Worm (Caenorhabditis elegans) whole organism, young adult: ENCODE measurements around the gene rsf-1.

Source experiments
- B0019.2 ChIP-seq: fragments of 200-800 bp; sonication (Bioruptor generic); conservative IDR thresholded peaks from 2 replicates; pipeline ENCODE4 v1.3.6; 2022; ENCODE audit warnings: missing genetic modification reagents, missing genetic modification characterization, missing compliant biosample characterization
- C06A6.2 ChIP-seq: fragments of 200-800 bp; sonication (Bioruptor generic); conservative IDR thresholded peaks from 2 replicates; pipeline ENCODE4 v1.3.6; 2022; ENCODE audit warnings: missing genetic modification characterization, missing compliant biosample characterization
- C17E4.6 ChIP-seq: fragments of 200-800 bp; sonication (Bioruptor generic); IDR thresholded peaks from 2 replicates; pipeline ENCODE4 v1.3.6; 2022; ENCODE audit warnings: missing genetic modification reagents, missing genetic modification characterization, missing compliant biosample characterization
- D2030.7 ChIP-seq: fragments of 200-800 bp; sonication (Bioruptor generic); IDR thresholded peaks from 2 replicates; pipeline ENCODE4 v1.3.6; 2022; ENCODE audit warnings: missing genetic modification reagents, missing genetic modification characterization, missing compliant biosample characterization
- F10E7.11 ChIP-seq: sonication (generic microtip); optimal IDR thresholded peaks from 2 replicates; lab custom pipeline; 2017; ENCODE audit warnings: mild to moderate bottlenecking, missing genetic modification characterization, moderate library complexity, missing compliant biosample characterization
- F23B12.7 ChIP-seq: sonication (generic microtip); optimal IDR thresholded peaks from 2 replicates; lab custom pipeline; 2017; ENCODE audit warnings: missing genetic modification characterization, mild to moderate bottlenecking, missing compliant biosample characterization, antibody characterized with exemption, moderate library complexity; ENCODE audit not compliant: insufficient read depth
- F33H1.4 ChIP-seq: fragments of 200-800 bp; sonication (Bioruptor generic); IDR thresholded peaks from 2 replicates; pipeline ENCODE4 v1.3.6; 2022; ENCODE audit warnings: missing genetic modification reagents, missing genetic modification characterization, missing compliant biosample characterization
- F37B4.10 ChIP-seq: fragments of 200-800 bp; sonication (Bioruptor generic); IDR thresholded peaks from 2 replicates; pipeline ENCODE4 v1.3.6; 2022; ENCODE audit warnings: missing genetic modification characterization, missing compliant biosample characterization
- F39B2.1 ChIP-seq: fragments of 200-800 bp; sonication (Bioruptor generic); IDR thresholded peaks from 2 replicates; pipeline ENCODE4 v1.3.6; 2022; ENCODE audit warnings: missing genetic modification reagents, missing genetic modification characterization, missing compliant biosample characterization
- F52B5.7 ChIP-seq: sonication (generic microtip); optimal IDR thresholded peaks from 2 replicates; lab custom pipeline; 2016; ENCODE audit warnings: mild to moderate bottlenecking, missing genetic modification characterization, missing compliant biosample characterization
- F55B11.4 ChIP-seq: sonication (generic microtip); optimal IDR thresholded peaks from 2 replicates; lab custom pipeline; 2016; ENCODE audit warnings: missing compliant biosample characterization, missing genetic modification characterization, borderline replicate concordance; ENCODE audit not compliant: insufficient read depth
- F57A8.1 ChIP-seq: fragments of 200-800 bp; sonication (Bioruptor generic); optimal IDR thresholded peaks from 2 replicates; lab custom pipeline; 2018; ENCODE audit warnings: mild to moderate bottlenecking, missing genetic modification characterization, moderate library complexity, missing compliant biosample characterization
- T07F8.4 ChIP-seq: sonication (generic microtip); optimal IDR thresholded peaks from 2 replicates; lab custom pipeline; 2016; ENCODE audit warnings: mild to moderate bottlenecking, missing genetic modification characterization, moderate library complexity, missing compliant biosample characterization
- Y53G8AR.9 ChIP-seq: fragments of 200-800 bp; sonication (Bioruptor generic); conservative IDR thresholded peaks from 2 replicates; pipeline ENCODE4 v1.3.6; 2022; ENCODE audit warnings: missing genetic modification reagents, missing genetic modification characterization, missing compliant biosample characterization
- Y67H2A.10 ChIP-seq: fragments of 200-800 bp; sonication (Bioruptor generic); conservative IDR thresholded peaks from 2 replicates; pipeline ENCODE4 v1.3.6; 2022; ENCODE audit warnings: missing genetic modification reagents, missing genetic modification characterization, missing compliant biosample characterization
- ZK185.1 ChIP-seq: sonication (generic microtip); optimal IDR thresholded peaks from 2 replicates; lab custom pipeline; 2016; ENCODE audit warnings: mild to moderate bottlenecking, missing genetic modification characterization, missing compliant biosample characterization; ENCODE audit not compliant: poor library complexity, severe bottlenecking
- ama-1 ChIP-seq, 3 experiments: fragments of 150-350 bp in 1 of 3; sonication (generic microtip) in 2 of 3; optimal IDR thresholded peaks; 2 replicates each; lab custom pipeline; 2014 to 2018; ENCODE audit warnings: missing biosample characterization in 2 of 3, missing genetic modification characterization in 2 of 3, missing genetic modification reagents in 2 of 3
- aptf-2 ChIP-seq: fragments of 200-800 bp; sonication (Bioruptor generic); conservative IDR thresholded peaks from 2 replicates; pipeline ENCODE4 v1.3.6; 2022; ENCODE audit warnings: missing genetic modification reagents, missing genetic modification characterization, missing compliant biosample characterization
- athp-1 ChIP-seq: sonication (generic microtip); optimal IDR thresholded peaks from 2 replicates; lab custom pipeline; 2017; ENCODE audit warnings: mild to moderate bottlenecking, missing genetic modification characterization, missing compliant biosample characterization
- bed-2 ChIP-seq: fragments of 200-800 bp; sonication (Bioruptor generic); IDR thresholded peaks from 2 replicates; pipeline ENCODE4 v1.3.6; 2022; ENCODE audit warnings: missing genetic modification reagents, missing genetic modification characterization, missing compliant biosample characterization
- cebp-1 ChIP-seq, 2 experiments: fragments of 200-800 bp in 1 of 2; sonication (Bioruptor generic) in 1 of 2; sonication (generic microtip) in 1 of 2; IDR thresholded peaks in 1 of 2; optimal IDR thresholded peaks in 1 of 2; 2 replicates each; pipeline versions ENCODE4 v1.3.6 to Lab custom; 2017 to 2022; ENCODE audit warnings: missing compliant biosample characterization in 2 of 2, missing genetic modification characterization in 2 of 2, mild to moderate bottlenecking in 1 of 2, missing genetic modification reagents in 1 of 2, moderate library complexity in 1 of 2
- cebp-2 ChIP-seq: fragments of 200-800 bp; sonication (Bioruptor generic); IDR thresholded peaks from 2 replicates; pipeline ENCODE4 v1.3.6; 2022; ENCODE audit warnings: missing genetic modification characterization, missing compliant biosample characterization
- ceh-79 ChIP-seq: sonication (generic microtip); optimal IDR thresholded peaks from 2 replicates; lab custom pipeline; 2017; ENCODE audit warnings: mild to moderate bottlenecking, missing genetic modification characterization, missing compliant biosample characterization
- ceh-91 ChIP-seq: fragments of 200-800 bp; sonication (Bioruptor generic); IDR thresholded peaks from 2 replicates; pipeline ENCODE4 v1.3.6; 2022; ENCODE audit warnings: missing genetic modification reagents, missing genetic modification characterization, missing compliant biosample characterization
- die-1 ChIP-seq: sonication (generic microtip); optimal IDR thresholded peaks from 2 replicates; lab custom pipeline; 2016; ENCODE audit warnings: missing genotype, mild to moderate bottlenecking, missing genetic modification characterization, missing compliant biosample characterization
- dpff-1 ChIP-seq: sonication (generic microtip); optimal IDR thresholded peaks from 2 replicates; lab custom pipeline; 2017; ENCODE audit warnings: mild to moderate bottlenecking, missing genetic modification characterization, missing compliant biosample characterization
- fkh-3 ChIP-seq: sonication (generic microtip); optimal IDR thresholded peaks from 2 replicates; lab custom pipeline; 2016; ENCODE audit warnings: mild to moderate bottlenecking, missing genetic modification characterization, missing compliant biosample characterization
- hlh-12 ChIP-seq: sonication (generic microtip); optimal IDR thresholded peaks from 2 replicates; lab custom pipeline; 2016; ENCODE audit warnings: missing genetic modification characterization, missing compliant biosample characterization
- hlh-26 ChIP-seq: fragments of 200-800 bp; sonication (Bioruptor generic); conservative IDR thresholded peaks from 2 replicates; pipeline ENCODE4 v1.3.6; 2022; ENCODE audit warnings: missing genetic modification reagents, missing genetic modification characterization, missing compliant biosample characterization
- hmg-1.2 ChIP-seq: fragments of 200-800 bp; sonication (Bioruptor generic); IDR thresholded peaks from 2 replicates; pipeline ENCODE4 v1.3.6; 2022; ENCODE audit warnings: missing genetic modification reagents, missing genetic modification characterization, missing compliant biosample characterization
- hsf-1 ChIP-seq: fragments of 200-800 bp; sonication (Bioruptor generic); IDR thresholded peaks from 2 replicates; pipeline ENCODE4 v1.3.6; 2022; ENCODE audit warnings: missing genetic modification reagents, missing genetic modification characterization, missing compliant biosample characterization
- let-526 ChIP-seq: fragments of 200-800 bp; sonication (Bioruptor generic); IDR thresholded peaks from 2 replicates; pipeline ENCODE4 v1.3.6; 2022; ENCODE audit warnings: missing genetic modification reagents, missing genetic modification characterization, missing compliant biosample characterization
- let-607 ChIP-seq, 2 experiments: fragments of 200-800 bp in 1 of 2; sonication (Bioruptor generic) in 1 of 2; sonication (generic microtip) in 1 of 2; optimal IDR thresholded peaks; 2 replicates each; lab custom pipeline; 2016 to 2018; ENCODE audit warnings: mild to moderate bottlenecking in 2 of 2, missing compliant biosample characterization in 2 of 2, missing genetic modification characterization in 2 of 2, moderate library complexity in 2 of 2, missing genotype in 1 of 2
- lsl-1 ChIP-seq: fragments of 200-800 bp; sonication (Bioruptor generic); optimal IDR thresholded peaks from 2 replicates; lab custom pipeline; 2018; ENCODE audit warnings: mild to moderate bottlenecking, missing genetic modification characterization, moderate library complexity, missing compliant biosample characterization
- lsy-27 ChIP-seq: sonication (generic microtip); optimal IDR thresholded peaks from 2 replicates; lab custom pipeline; 2017; ENCODE audit warnings: missing genetic modification characterization, mild to moderate bottlenecking, missing compliant biosample characterization, antibody characterized with exemption, missing genotype, borderline replicate concordance; ENCODE audit not compliant: insufficient read depth
- nhr-27 ChIP-seq: fragments of 200-800 bp; sonication (Bioruptor generic); optimal IDR thresholded peaks from 2 replicates; lab custom pipeline; 2018; ENCODE audit warnings: mild to moderate bottlenecking, missing genetic modification characterization, moderate library complexity, missing compliant biosample characterization
- pha-4 ChIP-seq: fragments of 150-350 bp; sonication (generic microtip); optimal IDR thresholded peaks from 2 replicates; lab custom pipeline; 2014; ENCODE audit warnings: missing biosample characterization, missing genetic modification reagents, missing genetic modification characterization
- rcor-1 ChIP-seq: fragments of 200-800 bp; sonication (Bioruptor generic); IDR thresholded peaks from 2 replicates; pipeline ENCODE4 v1.3.6; 2022; ENCODE audit warnings: missing genetic modification reagents, missing genetic modification characterization, missing compliant biosample characterization
- rpc-1 ChIP-seq, 2 experiments: fragments of 150-350 bp in 1 of 2; sonication (generic microtip) in 1 of 2; optimal IDR thresholded peaks; 2 replicates each; lab custom pipeline; 2014 to 2018; ENCODE audit warnings: missing biosample characterization in 1 of 2, missing genetic modification characterization in 1 of 2, missing genetic modification reagents in 1 of 2, missing genotype in 1 of 2
- sea-2 ChIP-seq: fragments of 200-800 bp; sonication (Bioruptor generic); IDR thresholded peaks from 2 replicates; pipeline ENCODE4 v1.3.6; 2022; ENCODE audit warnings: missing genetic modification characterization, missing compliant biosample characterization
- snpc-3.4 ChIP-seq: sonication (generic microtip); optimal IDR thresholded peaks from 2 replicates; lab custom pipeline; 2017; ENCODE audit warnings: missing genetic modification characterization, mild to moderate bottlenecking, missing compliant biosample characterization, antibody characterized with exemption, moderate library complexity, missing genotype, missing genetic modification reagents
- tlf-1 ChIP-seq: fragments of 200-800 bp; sonication (Bioruptor generic); optimal IDR thresholded peaks from 2 replicates; lab custom pipeline; 2018; ENCODE audit warnings: mild to moderate bottlenecking, missing genetic modification characterization, missing compliant biosample characterization
- xnd-1 ChIP-seq: sonication (generic microtip); optimal IDR thresholded peaks from 2 replicates; lab custom pipeline; 2016; ENCODE audit warnings: missing genotype, missing genetic modification reagents, missing genetic modification characterization, missing compliant biosample characterization
- ztf-18 ChIP-seq: sonication (generic microtip); optimal IDR thresholded peaks from 2 replicates; lab custom pipeline; 2016; ENCODE audit warnings: missing genotype, mild to moderate bottlenecking, missing genetic modification characterization, missing compliant biosample characterization
- ztf-26 ChIP-seq: sonication (generic microtip); optimal IDR thresholded peaks from 2 replicates; lab custom pipeline; 2017; ENCODE audit warnings: missing genetic modification characterization, missing compliant biosample characterization
- ztf-6 ChIP-seq: fragments of 200-800 bp; sonication (Bioruptor generic); IDR thresholded peaks from 2 replicates; pipeline ENCODE4 v1.3.6; 2022; ENCODE audit warnings: missing genetic modification reagents, missing genetic modification characterization, missing compliant biosample characterization

Gene rsf-1

ce11 chrII:11259766-11260165, 46.4 kb upstream of the rsf-1 start (continued):
- TF ChIP-seq hlh-26 (GFP tag; lab: Robert Waterston, UW) (no peak), fkh-3 (tag; lab: Kevin White, UChicago) (no peak), cebp-2 (no peak), lsl-1 (GFP tag; lab: Kevin White, UChicago) (peak; percentile 25), hlh-12 (no peak), die-1 (tag; lab: Kevin White, UChicago) (no peak), athp-1 (peak; percentile 13), xnd-1 (peak; percentile 15), ceh-79 (tag; lab: Kevin White, UChicago) (no peak), F52B5.7 (tag; lab: Kevin White, UChicago) (peak; percentile 75), ztf-26 (tag; lab: Kevin White, UChicago) (no peak), C17E4.6 (GFP tag; lab: Robert Waterston, UW) (no peak), ZK185.1 (no peak), F23B12.7 (tag; lab: Kevin White, UChicago) (no peak), snpc-3.4 (tag; lab: Kevin White, UChicago) (no peak), hsf-1 (GFP tag; lab: Robert Waterston, UW) (0 out of 2 replicates have a peak, but pooled peaks have one; percentile 48), ceh-91 (no peak), dpff-1 (tag; lab: Kevin White, UChicago) (no peak), nhr-27 (tag; lab: Kevin White, UChicago) (no peak), T07F8.4 (tag; lab: Kevin White, UChicago) (no peak), ztf-18 (tag; lab: Kevin White, UChicago) (no peak), Y67H2A.10 (no peak), F57A8.1 (GFP tag; lab: Kevin White, UChicago) (no peak), hmg-1.2 (GFP tag; lab: Robert Waterston, UW) (0 out of 2 replicates have a peak, but pooled peaks have one; percentile 30), ama-1 (optimal IDR thresholded peaks at IDR 0.05; lab: Kevin White, UChicago) (no peak), ama-1 (GFP tag; optimal IDR thresholded peaks at IDR 0.05; lab: Kevin White, UChicago) (no peak), rpc-1 (optimal IDR thresholded peaks at IDR 0.05; lab: Kevin White, UChicago) (no peak), rpc-1 (tag; optimal IDR thresholded peaks at IDR 0.05; lab: Kevin White, UChicago) (no peak), pha-4 (tag; lab: Kevin White, UChicago) (no peak), cebp-1 (GFP tag; IDR thresholded peaks at IDR 0.05; lab: Robert Waterston, UW) (no peak), cebp-1 (tag; optimal IDR thresholded peaks at IDR 0.05; lab: Kevin White, UChicago) (no peak), sea-2 (GFP tag; lab: Robert Waterston, UW) (no peak), let-607 (tag; optimal IDR thresholded peaks at IDR 0.05; lab: Kevin White, UChicago) (no peak), F55B11.4 (tag; lab: Kevin White, UChicago) (no peak), F37B4.10 (no peak), lsy-27 (tag; lab: Kevin White, UChicago) (no peak), F33H1.4 (GFP tag; lab: Robert Waterston, UW) (0 out of 2 replicates have a peak, but pooled peaks have one; percentile 18), bed-2 (no peak), B0019.2 (GFP tag; lab: Robert Waterston, UW) (no peak), D2030.7 (GFP tag; lab: Robert Waterston, UW) (0 out of 2 replicates have a peak, but pooled peaks have one; percentile 39), F39B2.1 (GFP tag; lab: Robert Waterston, UW) (0 out of 2 replicates have a peak, but pooled peaks have one; percentile 3), Y53G8AR.9 (GFP tag; lab: Robert Waterston, UW) (peak; percentile 74; the same call in 1 of the 2 replicates), ztf-6 (GFP tag; lab: Robert Waterston, UW) (no peak), F10E7.11 (tag; lab: Kevin White, UChicago) (no peak), tlf-1 (no peak), C06A6.2 (GFP tag; lab: Robert Waterston, UW) (no peak), rcor-1 (GFP tag; lab: Robert Waterston, UW) (peak; percentile 39; the same call in 1 of the 2 replicates), aptf-2 (GFP tag; lab: Robert Waterston, UW) (no peak), let-526 (0 out of 2 replicates have a peak, but pooled peaks have one; percentile 20)
